Fruit fly (Drosophila melanogaster) whole organism, embryonic: ENCODE measurements around the gene CG43901.

ENCODE experiments used
- CG11695 ChIP-seq: fragments of 200-800 bp; sonication (Bioruptor generic); IDR thresholded peaks from 3 replicates; pipeline ENCODE4 v1.3.6; 2022; ENCODE audit warnings: missing biosample characterization, missing genetic modification characterization
- CG12155 ChIP-seq: fragments of 200-800 bp; sonication (Bioruptor generic); optimal IDR thresholded peaks from 3 replicates; lab custom pipeline; 2016; ENCODE audit warnings: missing biosample characterization, missing genetic modification characterization
- CG13894 ChIP-seq: fragments of 200-800 bp; sonication (Bioruptor generic); optimal IDR thresholded peaks from 3 replicates; lab custom pipeline; 2018; ENCODE audit warnings: missing biosample characterization, mild to moderate bottlenecking, missing genetic modification characterization, moderate library complexity
- CG14050 ChIP-seq: fragments of 200-800 bp; sonication (Bioruptor generic); IDR thresholded peaks from 3 replicates; pipeline ENCODE4 v1.3.6; 2022; ENCODE audit warnings: missing biosample characterization, missing genetic modification characterization
- CG15011 ChIP-seq: fragments of 200-800 bp; sonication (Bioruptor generic); optimal IDR thresholded peaks from 3 replicates; lab custom pipeline; 2018; ENCODE audit warnings: missing biosample characterization, mild to moderate bottlenecking, missing genetic modification characterization
- CG16813 ChIP-seq: fragments of 200-800 bp; sonication (Bioruptor generic); IDR thresholded peaks from 3 replicates; pipeline ENCODE4 v1.3.6; 2022; ENCODE audit warnings: missing biosample characterization, missing genetic modification characterization; ENCODE audit not compliant: partially characterized antibody
- CG17912 ChIP-seq: fragments of 200-800 bp; sonication (Bioruptor generic); optimal IDR thresholded peaks from 2 replicates; lab custom pipeline; 2018; ENCODE audit warnings: missing biosample characterization, mild to moderate bottlenecking, missing genetic modification characterization
- CG2678 ChIP-seq: fragments of 200-800 bp; sonication (Bioruptor generic); optimal IDR thresholded peaks from 3 replicates; lab custom pipeline; 2019; ENCODE audit warnings: missing biosample characterization, mild to moderate bottlenecking, missing genetic modification characterization, moderate library complexity
- CG2875 ChIP-seq: fragments of 200-800 bp; sonication (Bioruptor generic); optimal IDR thresholded peaks from 2 replicates; lab custom pipeline; 2017; ENCODE audit warnings: missing biosample characterization, mild to moderate bottlenecking, missing genetic modification characterization, missing genetic modification reagents
- CG42726 ChIP-seq: fragments of 200-800 bp; sonication (Bioruptor generic); IDR thresholded peaks from 2 replicates; pipeline ENCODE4 v1.3.6; 2022; ENCODE audit warnings: missing biosample characterization, missing genetic modification characterization; ENCODE audit not compliant: partially characterized antibody
- CG4707 ChIP-seq: fragments of 200-800 bp; sonication (Bioruptor generic); optimal IDR thresholded peaks from 2 replicates; lab custom pipeline; 2018; ENCODE audit warnings: missing biosample characterization, mild to moderate bottlenecking, missing genetic modification characterization, moderate library complexity
- CG6254 ChIP-seq: fragments of 200-800 bp; sonication (Bioruptor generic); optimal IDR thresholded peaks from 3 replicates; lab custom pipeline; 2017; ENCODE audit warnings: mild to moderate bottlenecking, missing biosample characterization, missing genetic modification reagents, missing genetic modification characterization
- CG6791 ChIP-seq: fragments of 200-800 bp; sonication (Bioruptor generic); IDR thresholded peaks from 3 replicates; pipeline ENCODE4 v1.3.6; 2022; ENCODE audit warnings: missing biosample characterization, missing genetic modification characterization; ENCODE audit not compliant: partially characterized antibody
- CG6813 ChIP-seq: fragments of 200-800 bp; sonication (Bioruptor generic); optimal IDR thresholded peaks from 2 replicates; lab custom pipeline; 2017; ENCODE audit warnings: missing biosample characterization, missing genetic modification characterization, mild to moderate bottlenecking, moderate library complexity, missing genetic modification reagents
- CG7556 ChIP-seq: fragments of 200-800 bp; sonication (Bioruptor generic); optimal IDR thresholded peaks from 2 replicates; lab custom pipeline; 2017; ENCODE audit warnings: missing biosample characterization, mild to moderate bottlenecking, missing genetic modification characterization
- CG8281 ChIP-seq: fragments of 200-800 bp; sonication (Bioruptor generic); optimal IDR thresholded peaks from 2 replicates; lab custom pipeline; 2018; ENCODE audit warnings: missing biosample characterization, mild to moderate bottlenecking, missing genetic modification characterization, moderate library complexity
- CG8765 ChIP-seq: fragments of 200-800 bp; sonication (Bioruptor generic); IDR thresholded peaks from 2 replicates; pipeline ENCODE4 v1.3.6; 2022; ENCODE audit warnings: missing biosample characterization, missing genetic modification characterization
- Dbx ChIP-seq: fragments of 200-800 bp; sonication (Bioruptor generic); IDR thresholded peaks from 3 replicates; pipeline ENCODE4 v1.3.6; 2022; ENCODE audit warnings: missing biosample characterization, missing genetic modification characterization
- Doc3 ChIP-seq: fragments of 200-800 bp; sonication (Bioruptor generic); IDR thresholded peaks from 3 replicates; pipeline ENCODE4 v1.3.6; 2022; ENCODE audit warnings: missing biosample characterization, missing genetic modification characterization; ENCODE audit not compliant: partially characterized antibody
- E2f1 ChIP-seq: fragments of 200-800 bp; sonication (Bioruptor generic); IDR thresholded peaks from 2 replicates; pipeline ENCODE4 v1.3.6; 2022; ENCODE audit warnings: missing biosample characterization, missing genetic modification characterization
- E2f2 ChIP-seq: fragments of 200-800 bp; sonication (Bioruptor generic); IDR thresholded peaks from 2 replicates; pipeline ENCODE4 v1.3.6; 2022; ENCODE audit warnings: missing biosample characterization, missing genetic modification characterization
- NC2β ChIP-seq: fragments of 200-800 bp; sonication (Bioruptor generic); optimal IDR thresholded peaks from 2 replicates; lab custom pipeline; 2016; ENCODE audit warnings: missing biosample characterization, missing genetic modification characterization
- Opbp ChIP-seq: fragments of 200-800 bp; sonication (Bioruptor generic); IDR thresholded peaks from 3 replicates; pipeline ENCODE4 v1.3.6; 2022; ENCODE audit warnings: missing biosample characterization, missing genetic modification characterization; ENCODE audit not compliant: partially characterized antibody
- Sox100B ChIP-seq: fragments of 200-800 bp; sonication (Bioruptor generic); optimal IDR thresholded peaks from 3 replicates; lab custom pipeline; 2018; ENCODE audit warnings: missing biosample characterization, mild to moderate bottlenecking, missing genetic modification characterization
- Sox102F ChIP-seq: fragments of 200-800 bp; sonication (Bioruptor generic); optimal IDR thresholded peaks from 2 replicates; lab custom pipeline; 2018; ENCODE audit warnings: missing biosample characterization, mild to moderate bottlenecking, missing genetic modification characterization, moderate library complexity
- Xbp1 ChIP-seq: fragments of 200-800 bp; sonication (Bioruptor generic); optimal IDR thresholded peaks from 3 replicates; lab custom pipeline; 2016; ENCODE audit warnings: missing biosample characterization, mild to moderate bottlenecking, missing genetic modification characterization
- ara ChIP-seq: fragments of 200-800 bp; sonication (Bioruptor generic); IDR thresholded peaks from 2 replicates; pipeline ENCODE4 v1.3.6; 2022; ENCODE audit warnings: missing biosample characterization, missing genetic modification characterization
- cg ChIP-seq: fragments of 200-800 bp; sonication (Bioruptor generic); optimal IDR thresholded peaks from 3 replicates; lab custom pipeline; 2019; ENCODE audit warnings: missing biosample characterization, mild to moderate bottlenecking, missing genetic modification characterization, moderate library complexity
- chn ChIP-seq: fragments of 200-800 bp; sonication (Bioruptor generic); optimal IDR thresholded peaks from 2 replicates; lab custom pipeline; 2016; ENCODE audit warnings: missing biosample characterization, missing genetic modification characterization
- dysf ChIP-seq: fragments of 200-800 bp; sonication (Bioruptor generic); IDR thresholded peaks from 3 replicates; pipeline ENCODE4 v1.3.6; 2022; ENCODE audit warnings: missing biosample characterization, missing genetic modification characterization
- emc ChIP-seq: fragments of 200-800 bp; sonication (Bioruptor generic); optimal IDR thresholded peaks from 2 replicates; lab custom pipeline; 2016; ENCODE audit warnings: missing biosample characterization, missing genetic modification characterization
- fd3F ChIP-seq: fragments of 200-800 bp; sonication (Bioruptor generic); optimal IDR thresholded peaks from 2 replicates; lab custom pipeline; 2018; ENCODE audit warnings: missing biosample characterization, mild to moderate bottlenecking, missing genetic modification characterization, moderate library complexity
- ftz-f1 ChIP-seq: fragments of 200-800 bp; sonication (Bioruptor generic); optimal IDR thresholded peaks from 2 replicates; lab custom pipeline; 2016; ENCODE audit warnings: missing biosample characterization, missing genetic modification characterization
- gem ChIP-seq: fragments of 200-800 bp; sonication (Bioruptor generic); optimal IDR thresholded peaks from 2 replicates; lab custom pipeline; 2019; ENCODE audit warnings: missing biosample characterization, mild to moderate bottlenecking, missing genetic modification characterization, moderate library complexity
- gfzf ChIP-seq: fragments of 200-800 bp; sonication (Bioruptor generic); optimal IDR thresholded peaks from 2 replicates; lab custom pipeline; 2016; ENCODE audit warnings: missing biosample characterization, mild to moderate bottlenecking, missing genetic modification characterization, moderate library complexity
- gro ChIP-seq: fragments of 200-800 bp; sonication (Bioruptor generic); optimal IDR thresholded peaks from 2 replicates; lab custom pipeline; 2016; ENCODE audit warnings: missing biosample characterization, missing genetic modification characterization
- gt ChIP-seq: fragments of 200-800 bp; sonication (Bioruptor generic); IDR thresholded peaks from 2 replicates; pipeline ENCODE4 v1.3.6; 2022; ENCODE audit warnings: missing biosample characterization, missing genetic modification characterization
- mld ChIP-seq: fragments of 200-800 bp; sonication (Bioruptor generic); IDR thresholded peaks from 3 replicates; pipeline ENCODE4 v1.3.6; 2022; ENCODE audit warnings: missing biosample characterization, missing genetic modification characterization; ENCODE audit not compliant: partially characterized antibody
- nmo ChIP-seq: fragments of 200-800 bp; sonication (Bioruptor generic); optimal IDR thresholded peaks from 2 replicates; lab custom pipeline; 2018; ENCODE audit warnings: missing biosample characterization, mild to moderate bottlenecking, missing genetic modification characterization, moderate library complexity
- nom ChIP-seq: fragments of 200-800 bp; sonication (Bioruptor generic); optimal IDR thresholded peaks from 2 replicates; lab custom pipeline; 2017; ENCODE audit warnings: missing biosample characterization, missing genetic modification characterization, mild to moderate bottlenecking, moderate library complexity, missing genetic modification reagents
- pita ChIP-seq: fragments of 200-800 bp; sonication (Bioruptor generic); optimal IDR thresholded peaks from 2 replicates; lab custom pipeline; 2017; ENCODE audit warnings: missing biosample characterization, mild to moderate bottlenecking, missing genetic modification characterization
- pnt ChIP-seq: fragments of 200-800 bp; sonication (Bioruptor generic); optimal IDR thresholded peaks from 3 replicates; lab custom pipeline; 2016; ENCODE audit warnings: missing biosample characterization, missing genetic modification characterization
- pzg ChIP-seq: fragments of 200-800 bp; sonication (Bioruptor generic); optimal IDR thresholded peaks from 3 replicates; lab custom pipeline; 2018; ENCODE audit warnings: missing biosample characterization, mild to moderate bottlenecking, missing genetic modification characterization, moderate library complexity
- sima ChIP-seq: fragments of 200-800 bp; sonication (Bioruptor generic); optimal IDR thresholded peaks from 2 replicates; lab custom pipeline; 2016; ENCODE audit warnings: missing biosample characterization, missing genetic modification characterization
- sob ChIP-seq: fragments of 200-800 bp; sonication (Bioruptor generic); IDR thresholded peaks from 2 replicates; pipeline ENCODE4 v1.3.6; 2022; ENCODE audit warnings: missing biosample characterization, missing genetic modification characterization
- sqz ChIP-seq: fragments of 200-800 bp; sonication (Bioruptor generic); optimal IDR thresholded peaks from 3 replicates; lab custom pipeline; 2018; ENCODE audit warnings: missing biosample characterization, mild to moderate bottlenecking, missing genetic modification characterization
- stwl ChIP-seq: fragments of 200-800 bp; sonication (Bioruptor generic); optimal IDR thresholded peaks from 3 replicates; lab custom pipeline; 2018; ENCODE audit warnings: missing biosample characterization, mild to moderate bottlenecking, missing genetic modification characterization, moderate library complexity
- vnd ChIP-seq: fragments of 200-800 bp; sonication (Bioruptor generic); IDR thresholded peaks from 3 replicates; pipeline ENCODE4 v1.3.6; 2022; ENCODE audit warnings: missing biosample characterization, missing genetic modification characterization; ENCODE audit not compliant: partially characterized antibody
- z ChIP-seq: fragments of 200-800 bp; sonication (Bioruptor generic); IDR thresholded peaks from 3 replicates; pipeline ENCODE4 v1.3.6; 2022; ENCODE audit warnings: missing biosample characterization, missing genetic modification characterization
- zen ChIP-seq: fragments of 200-800 bp; sonication (Bioruptor generic); optimal IDR thresholded peaks from 3 replicates; lab custom pipeline; 2018; ENCODE audit warnings: missing biosample characterization, mild to moderate bottlenecking, missing genetic modification characterization, moderate library complexity

CG43901 gene

dm6 chrX:10929613-10930012 is 24.0 kb downstream of the CG43901 start:
- TF ChIP-seq CG11695 (GFP tag; lab: Robert Waterston, UW): no peak
- no peak for TF ChIP-seq cg (GFP tag; lab: Kevin White, UChicago)
- TF ChIP-seq zen (tag; lab: Kevin White, UChicago): no peak
- no peak for TF ChIP-seq chn
- TF ChIP-seq nmo (GFP tag; lab: Kevin White, UChicago): no peak
- no peak for TF ChIP-seq CG4707 (GFP tag; lab: Kevin White, UChicago)
- TF ChIP-seq dysf (GFP tag; lab: Robert Waterston, UW): no peak
- TF ChIP-seq CG13894 (tag; lab: Kevin White, UChicago): no peak
- no peak for TF ChIP-seq Sox102F
- TF ChIP-seq gem (tag; lab: Kevin White, UChicago): no peak
- TF ChIP-seq CG7556 (GFP tag; lab: Kevin White, UChicago): no peak
- TF ChIP-seq ara (GFP tag; lab: Robert Waterston, UW): no peak
- no peak for TF ChIP-seq CG12155 (GFP tag; lab: Kevin White, UChicago)
- no peak for TF ChIP-seq CG8765 (GFP tag; lab: Robert Waterston, UW)
- TF ChIP-seq sqz (GFP tag; lab: Kevin White, UChicago): no peak
- no peak for TF ChIP-seq NC2β (GFP tag; lab: Kevin White, UChicago)
- TF ChIP-seq CG15011 (GFP tag; lab: Kevin White, UChicago): no peak
- peak; percentile 31 for TF ChIP-seq pzg (GFP tag; lab: Kevin White, UChicago)
- TF ChIP-seq gt (GFP tag; lab: Robert Waterston, UW): no peak
- peak; percentile 62; the same call in 2 of the 3 replicates for TF ChIP-seq Opbp
- peak; percentile 100 for TF ChIP-seq stwl (tag; lab: Kevin White, UChicago)
- no peak for TF ChIP-seq emc (GFP tag; lab: Kevin White, UChicago)
- no peak for TF ChIP-seq CG2875 (GFP tag; lab: Kevin White, UChicago)
- TF ChIP-seq gfzf (GFP tag; lab: Kevin White, UChicago): peak; percentile 65
- TF ChIP-seq vnd: peak; percentile 49; the same call in 2 of the 3 replicates
- no peak for TF ChIP-seq Dbx
- TF ChIP-seq E2f2 (GFP tag; lab: Robert Waterston, UW): peak; percentile 76
- TF ChIP-seq fd3F: no peak
- TF ChIP-seq CG14050 (GFP tag; lab: Robert Waterston, UW): no peak
- TF ChIP-seq CG6791 (GFP tag; lab: Robert Waterston, UW): peak; percentile 78
- TF ChIP-seq z: no peak
- TF ChIP-seq gro (GFP tag; lab: Kevin White, UChicago): no peak
- TF ChIP-seq CG2678 (tag; lab: Kevin White, UChicago): no peak
- no peak for TF ChIP-seq Xbp1 (GFP tag; lab: Kevin White, UChicago)
- peak; percentile 68 for TF ChIP-seq CG16813 (GFP tag; lab: Robert Waterston, UW)
- no peak for TF ChIP-seq CG8281 (tag; lab: Kevin White, UChicago)
- peak; percentile 44; the same call in 2 of the 3 replicates for TF ChIP-seq Doc3 (GFP tag; lab: Robert Waterston, UW)
- no peak for TF ChIP-seq CG6813 (GFP tag; lab: Kevin White, UChicago)
- TF ChIP-seq CG42726 (GFP tag; lab: Robert Waterston, UW): no peak
- TF ChIP-seq CG17912 (GFP tag; lab: Kevin White, UChicago): no peak
- no peak for TF ChIP-seq E2f1 (GFP tag; lab: Robert Waterston, UW)
- no peak for TF ChIP-seq sima
- TF ChIP-seq sob (GFP tag; lab: Robert Waterston, UW): no peak
- no peak for TF ChIP-seq nom
- no peak for TF ChIP-seq pnt (GFP tag; lab: Kevin White, UChicago)
- no peak for TF ChIP-seq pita
- no peak for TF ChIP-seq CG6254
- no peak for TF ChIP-seq Sox100B (GFP tag; lab: Kevin White, UChicago)
- no peak for TF ChIP-seq ftz-f1 (GFP tag; lab: Kevin White, UChicago)
- TF ChIP-seq mld (GFP tag; lab: Robert Waterston, UW): 0 out of 3 replicates have a peak, but pooled peaks have one; percentile 22
